Worm (Caenorhabditis elegans) whole organism, L4 larva: ENCODE data around the gene amt-1.

Experiments used
- D1046.2 ChIP-seq: fragments of 200-800 bp; sonication (Bioruptor generic); IDR thresholded peaks from 2 replicates; pipeline ENCODE4 v1.3.6; 2022; ENCODE audit warnings: missing genetic modification characterization, missing compliant biosample characterization
- F10B5.3 ChIP-seq: sonication (generic microtip); optimal IDR thresholded peaks from 2 replicates; lab custom pipeline; 2016; ENCODE audit warnings: mild to moderate bottlenecking, missing genetic modification characterization, missing compliant biosample characterization
- R02D3.7 ChIP-seq: fragments of 150-350 bp; sonication (generic microtip); optimal IDR thresholded peaks from 3 replicates; lab custom pipeline; 2014; ENCODE audit warnings: missing biosample characterization, missing genetic modification characterization
- T26A8.4 ChIP-seq: fragments of 200-800 bp; sonication (Bioruptor generic); IDR thresholded peaks from 2 replicates; pipeline ENCODE4 v1.3.6; 2022; ENCODE audit warnings: missing genetic modification characterization, missing compliant biosample characterization
- Y105C5A.15 ChIP-seq: fragments of 200-800 bp; sonication (Bioruptor generic); IDR thresholded peaks from 2 replicates; pipeline ENCODE4 v1.3.6; 2022; ENCODE audit warnings: missing genetic modification characterization, missing compliant biosample characterization
- Y48G9A.11 ChIP-seq: fragments of 200-800 bp; sonication (Bioruptor generic); IDR thresholded peaks from 2 replicates; pipeline ENCODE4 v1.3.6; 2022; ENCODE audit warnings: missing genetic modification reagents, missing genetic modification characterization, missing compliant biosample characterization
- aha-1 ChIP-seq: fragments of 150-350 bp; peaks from one replicate; lab custom pipeline; 2014; ENCODE audit warnings: missing biosample characterization, missing genetic modification characterization
- ama-1 ChIP-seq: fragments of 150-350 bp; optimal IDR thresholded peaks from 2 replicates; lab custom pipeline; 2014; ENCODE audit warnings: inconsistent platforms, mixed read lengths
- ceh-28 ChIP-seq: fragments of 150-350 bp; optimal IDR thresholded peaks from 2 replicates; lab custom pipeline; 2014; ENCODE audit warnings: missing biosample characterization, missing genetic modification reagents, missing genetic modification characterization
- ceh-32 ChIP-seq: sonication (generic microtip); optimal IDR thresholded peaks from 2 replicates; lab custom pipeline; 2016; ENCODE audit warnings: mild to moderate bottlenecking, missing genetic modification characterization, missing compliant biosample characterization; ENCODE audit not compliant: poor library complexity
- ceh-62 ChIP-seq: sonication (generic microtip); optimal IDR thresholded peaks from 2 replicates; lab custom pipeline; 2017; ENCODE audit warnings: missing biosample characterization, missing genetic modification characterization
- daf-16 ChIP-seq, 3 experiments: sonication (generic microtip); optimal IDR thresholded peaks; 2 replicates each; lab custom pipeline; 2016 to 2017; ENCODE audit warnings: missing genetic modification characterization in 3 of 3, missing genetic modification reagents in 3 of 3, mild to moderate bottlenecking in 2 of 3, missing compliant biosample characterization in 2 of 3, missing biosample characterization in 1 of 3, moderate library complexity in 1 of 3
- daf-19 ChIP-seq: fragments of 200-800 bp; sonication (Bioruptor generic); conservative IDR thresholded peaks from 2 replicates; pipeline ENCODE4 v1.3.6; 2022; ENCODE audit warnings: missing genetic modification characterization, missing compliant biosample characterization
- daf-8 ChIP-seq: fragments of 200-800 bp; sonication (Bioruptor generic); IDR thresholded peaks from 2 replicates; pipeline ENCODE4 v1.3.6; 2022; ENCODE audit warnings: missing genetic modification characterization, missing compliant biosample characterization
- dmd-6 ChIP-seq: fragments of 200-800 bp; sonication (Bioruptor generic); IDR thresholded peaks from 2 replicates; pipeline ENCODE4 v1.3.6; 2022; ENCODE audit warnings: missing genetic modification reagents, missing genetic modification characterization, missing compliant biosample characterization
- dmd-9 ChIP-seq: fragments of 200-800 bp; sonication (Bioruptor generic); IDR thresholded peaks from 2 replicates; pipeline ENCODE4 v1.3.6; 2022; ENCODE audit warnings: missing genetic modification reagents, missing genetic modification characterization, missing compliant biosample characterization
- dve-1 ChIP-seq: sonication (generic microtip); optimal IDR thresholded peaks from 2 replicates; lab custom pipeline; 2017; ENCODE audit warnings: antibody characterized with exemption, mild to moderate bottlenecking, missing genetic modification characterization, missing compliant biosample characterization; ENCODE audit not compliant: insufficient read depth
- egl-43 ChIP-seq: fragments of 200-800 bp; sonication (Bioruptor generic); IDR thresholded peaks from 2 replicates; pipeline ENCODE4 v1.3.6; 2022; ENCODE audit warnings: missing genetic modification reagents, missing genetic modification characterization, missing compliant biosample characterization
- fkh-10 ChIP-seq: fragments of 150-350 bp; optimal IDR thresholded peaks from 2 replicates; lab custom pipeline; 2014; ENCODE audit warnings: missing biosample characterization, missing genetic modification reagents, missing genetic modification characterization
- hif-1 ChIP-seq, 2 experiments: sonication (generic microtip); optimal IDR thresholded peaks; 2 replicates each; lab custom pipeline; 2016 to 2017; ENCODE audit warnings: missing compliant biosample characterization in 2 of 2, missing genetic modification characterization in 2 of 2, missing genetic modification reagents in 2 of 2, missing genotype in 2 of 2, mild to moderate bottlenecking in 1 of 2
- hlh-11 ChIP-seq: fragments of 200-800 bp; sonication (Bioruptor generic); optimal IDR thresholded peaks from 2 replicates; lab custom pipeline; 2018; ENCODE audit warnings: mild to moderate bottlenecking, missing genetic modification characterization, missing compliant biosample characterization
- hmg-1.1 ChIP-seq: fragments of 200-800 bp; sonication (Bioruptor generic); IDR thresholded peaks from 2 replicates; pipeline ENCODE4 v1.3.6; 2022; ENCODE audit warnings: missing genetic modification reagents, missing genetic modification characterization, missing compliant biosample characterization
- jun-1 ChIP-seq: fragments of 150-350 bp; optimal IDR thresholded peaks from 2 replicates; lab custom pipeline; 2014; ENCODE audit warnings: missing biosample characterization, missing genetic modification reagents, missing genetic modification characterization
- lim-7 ChIP-seq: fragments of 200-800 bp; sonication (Bioruptor generic); IDR thresholded peaks from 2 replicates; pipeline ENCODE4 v1.3.6; 2022; ENCODE audit warnings: missing genetic modification characterization, missing compliant biosample characterization
- lin-39 ChIP-seq: fragments of 150-350 bp; optimal IDR thresholded peaks from 2 replicates; lab custom pipeline; 2014; ENCODE audit warnings: missing biosample characterization, missing genetic modification reagents, missing genetic modification characterization
- madf-5 ChIP-seq, 2 experiments: fragments of 200-800 bp; sonication (Bioruptor generic); IDR thresholded peaks; 2 replicates each; pipeline ENCODE4 v1.3.6; 2022; ENCODE audit warnings: missing compliant biosample characterization in 2 of 2, missing genetic modification characterization in 2 of 2
- mep-1 ChIP-seq: fragments of 150-350 bp; sonication (generic microtip); optimal IDR thresholded peaks from 3 replicates; lab custom pipeline; 2014; ENCODE audit warnings: missing biosample characterization, missing genetic modification characterization
- mes-2 ChIP-seq: sonication (generic microtip); optimal IDR thresholded peaks from 2 replicates; lab custom pipeline; 2016; ENCODE audit warnings: missing genotype, mild to moderate bottlenecking, missing genetic modification characterization, missing compliant biosample characterization; ENCODE audit not compliant: poor library complexity, severe bottlenecking
- mxl-3 ChIP-seq: fragments of 200-800 bp; sonication (Bioruptor generic); optimal IDR thresholded peaks from 2 replicates; lab custom pipeline; 2018; ENCODE audit warnings: mild to moderate bottlenecking, missing genetic modification characterization, missing compliant biosample characterization
- nhr-25 ChIP-seq: sonication (generic microtip); optimal IDR thresholded peaks from 2 replicates; lab custom pipeline; 2017; ENCODE audit warnings: missing genetic modification characterization, mild to moderate bottlenecking, missing compliant biosample characterization, antibody characterized with exemption, moderate library complexity, borderline replicate concordance; ENCODE audit not compliant: insufficient read depth
- nhr-28 ChIP-seq: fragments of 150-350 bp; optimal IDR thresholded peaks from 2 replicates; lab custom pipeline; 2014; ENCODE audit warnings: missing biosample characterization, missing genetic modification characterization
- nhr-42 ChIP-seq: fragments of 200-800 bp; sonication (Bioruptor generic); IDR thresholded peaks from 2 replicates; pipeline ENCODE4 v1.3.6; 2022; ENCODE audit warnings: missing genetic modification characterization, missing compliant biosample characterization
- nhr-77 ChIP-seq: fragments of 150-350 bp; optimal IDR thresholded peaks from 2 replicates; lab custom pipeline; 2014; ENCODE audit warnings: missing biosample characterization, missing genetic modification characterization
- pqm-1 ChIP-seq: sonication (generic microtip); optimal IDR thresholded peaks from 2 replicates; lab custom pipeline; 2017; ENCODE audit warnings: missing biosample characterization, missing genetic modification characterization
- snpc-1.2 ChIP-seq: fragments of 200-800 bp; sonication (Bioruptor generic); IDR thresholded peaks from 2 replicates; pipeline ENCODE4 v1.3.6; 2022; ENCODE audit warnings: missing genetic modification reagents, missing genetic modification characterization, missing compliant biosample characterization
- snpc-4 ChIP-seq: fragments of 150-350 bp; optimal IDR thresholded peaks from 2 replicates; lab custom pipeline; 2014; ENCODE audit warnings: missing biosample characterization, missing genetic modification characterization
- tra-1 ChIP-seq: fragments of 200-800 bp; sonication (Bioruptor generic); IDR thresholded peaks from 2 replicates; pipeline ENCODE4 v1.3.6; 2022; ENCODE audit warnings: missing genetic modification reagents, missing genetic modification characterization, missing compliant biosample characterization
- unc-130 ChIP-seq: sonication (generic microtip); optimal IDR thresholded peaks from 2 replicates; lab custom pipeline; 2016; ENCODE audit warnings: missing genetic modification reagents, missing genetic modification characterization, missing compliant biosample characterization
- unc-39 ChIP-seq: sonication (generic microtip); optimal IDR thresholded peaks from 2 replicates; lab custom pipeline; 2017; ENCODE audit warnings: missing biosample characterization, missing genetic modification characterization
- vab-7 ChIP-seq: fragments of 200-800 bp; sonication (Bioruptor generic); IDR thresholded peaks from 2 replicates; pipeline ENCODE4 v1.3.6; 2022; ENCODE audit warnings: missing genetic modification reagents, missing genetic modification characterization, missing compliant biosample characterization
- zfp-3 ChIP-seq: fragments of 200-800 bp; sonication (Bioruptor generic); conservative IDR thresholded peaks from 2 replicates; pipeline ENCODE4 v1.3.6; 2022; ENCODE audit warnings: missing genetic modification reagents, missing genetic modification characterization, missing compliant biosample characterization

The amt-1 gene

DNA sequence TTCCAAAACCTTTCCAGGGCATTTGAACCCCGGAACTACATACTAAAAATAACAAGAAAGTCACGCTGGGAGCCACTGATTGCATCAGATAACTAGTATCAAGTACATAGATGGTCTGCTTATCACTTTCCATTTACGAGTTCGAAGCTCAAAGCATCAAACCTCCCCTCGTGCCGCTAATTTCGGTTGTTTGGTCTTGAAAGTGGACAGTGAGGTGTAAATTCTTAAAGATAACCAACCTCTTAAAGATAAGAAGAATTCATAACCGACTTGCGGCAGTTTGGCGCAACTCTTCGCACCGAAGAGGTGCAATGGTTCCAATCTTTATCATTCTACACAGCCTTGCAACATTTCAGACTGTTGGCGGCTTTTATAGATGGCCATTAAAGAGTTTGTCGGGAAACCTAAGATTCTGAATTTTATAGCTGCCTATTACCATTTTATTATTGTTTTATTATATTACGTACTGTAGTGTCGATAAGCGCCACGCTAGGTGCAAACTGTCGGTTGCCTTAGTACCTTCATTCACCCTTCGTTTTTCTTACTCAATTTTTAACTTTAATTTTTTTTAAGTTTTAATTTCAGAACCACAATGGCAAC lies 6.4 kb upstream of the amt-1 start, which contains the start of gene amt-4 (continued):
- no peak for TF ChIP-seq fkh-10 (GFP tag; lab: Kevin White, UChicago)
- no peak for TF ChIP-seq lim-7
- no peak for TF ChIP-seq hmg-1.1 (GFP tag; lab: Robert Waterston, UW)
- TF ChIP-seq zfp-3 (GFP tag; lab: Robert Waterston, UW) = no peak
- TF ChIP-seq ceh-32 (tag; lab: Kevin White, UChicago) = no peak
- TF ChIP-seq T26A8.4 (GFP tag; lab: Robert Waterston, UW) = no peak
- peak; percentile 93 for TF ChIP-seq dmd-6
- no peak for TF ChIP-seq ceh-62 (tag; lab: Kevin White, UChicago)
- TF ChIP-seq hif-1 (tag; optimal IDR thresholded peaks at IDR 0.05; lab: Kevin White, UChicago) = no peak
- no peak for TF ChIP-seq Y105C5A.15 (GFP tag; lab: Robert Waterston, UW)
- TF ChIP-seq nhr-42 (GFP tag; lab: Robert Waterston, UW) = no peak
- TF ChIP-seq nhr-25 = no peak
- TF ChIP-seq mes-2 = no peak
- TF ChIP-seq snpc-4 (tag; lab: Kevin White, UChicago) = no peak
- TF ChIP-seq mxl-3 (GFP tag; lab: Kevin White, UChicago) = no peak
- TF ChIP-seq madf-5 (GFP tag; IDR thresholded peaks at IDR 0.05; lab: Robert Waterston, UW) = no peak
- TF ChIP-seq F10B5.3 (tag; lab: Kevin White, UChicago) = no peak
- TF ChIP-seq daf-19 (GFP tag; lab: Robert Waterston, UW) = no peak
- peak; percentile 90 for TF ChIP-seq nhr-77
- no peak for TF ChIP-seq D1046.2
- no peak for TF ChIP-seq Y48G9A.11 (GFP tag; lab: Robert Waterston, UW)
- TF ChIP-seq daf-8 (GFP tag; lab: Robert Waterston, UW) = no peak
- TF ChIP-seq dmd-9 (GFP tag; lab: Robert Waterston, UW) = no peak
- TF ChIP-seq daf-16 (GFP tag; optimal IDR thresholded peaks at IDR 0.05; lab: Kevin White, UChicago) = no peak
- TF ChIP-seq daf-16 (tag; optimal IDR thresholded peaks at IDR 0.05; lab: Kevin White, UChicago) = peak; percentile 88
- peak; percentile 83 for TF ChIP-seq dve-1 (tag; lab: Kevin White, UChicago)
- no peak for TF ChIP-seq mep-1 (tag; lab: Kevin White, UChicago)
- no peak for TF ChIP-seq ceh-28 (tag; lab: Kevin White, UChicago)
- TF ChIP-seq jun-1 = no peak
- TF ChIP-seq R02D3.7 (tag; lab: Kevin White, UChicago) = no peak
- no peak for TF ChIP-seq vab-7 (GFP tag; lab: Robert Waterston, UW)
- no peak for TF ChIP-seq ama-1 (lab: Kevin White, UChicago)
- TF ChIP-seq snpc-1.2 = no peak

DNA sequence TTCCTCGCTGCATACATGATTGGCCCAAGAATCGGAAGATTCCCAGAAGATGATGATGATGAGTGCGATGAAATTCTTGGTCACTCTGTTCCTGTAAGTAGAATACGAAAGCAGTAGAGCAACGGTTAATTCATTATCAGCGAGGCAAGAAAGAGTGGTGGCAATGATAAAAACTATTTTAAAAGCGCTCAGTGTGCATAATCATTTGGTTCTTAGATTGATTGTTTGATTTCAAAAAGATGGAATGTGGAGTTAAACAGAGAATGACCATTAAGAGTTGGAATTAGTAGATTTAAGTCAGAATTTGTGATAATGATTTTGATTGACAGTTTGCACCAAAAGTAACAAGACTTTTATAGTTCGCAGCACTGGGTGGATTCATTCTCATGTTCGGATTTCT lies 4.1 kb upstream of the amt-1 start:
- TF ChIP-seq hlh-11 = peak; percentile 32
- peak; percentile 20 for TF ChIP-seq dve-1 (tag; lab: Kevin White, UChicago)
- peak; percentile 31 for TF ChIP-seq aha-1 (tag; lab: Kevin White, UChicago)
- TF ChIP-seq egl-43 = no peak
- peak; percentile 53 for TF ChIP-seq nhr-28
- no peak for TF ChIP-seq lin-39 (tag; lab: Kevin White, UChicago)
- TF ChIP-seq unc-130 (GFP tag; lab: Kevin White, UChicago) = no peak
- peak; percentile 83 for TF ChIP-seq dmd-6
- TF ChIP-seq daf-16 (GFP tag; optimal IDR thresholded peaks at IDR 0.05; lab: Kevin White, UChicago) = no peak
- TF ChIP-seq daf-16 (tag; optimal IDR thresholded peaks at IDR 0.05; lab: Kevin White, UChicago) = peak; percentile 18
- TF ChIP-seq pqm-1 (tag; lab: Kevin White, UChicago) = peak; percentile 70
- 0 out of 2 replicates have a peak, but pooled peaks have one; percentile 7 for TF ChIP-seq tra-1 (GFP tag; lab: Robert Waterston, UW)
- no peak for TF ChIP-seq unc-39 (tag; lab: Kevin White, UChicago)
